Worm (Caenorhabditis elegans): ENCODE measurements around the gene Y42H9AR.4.

DNA sequence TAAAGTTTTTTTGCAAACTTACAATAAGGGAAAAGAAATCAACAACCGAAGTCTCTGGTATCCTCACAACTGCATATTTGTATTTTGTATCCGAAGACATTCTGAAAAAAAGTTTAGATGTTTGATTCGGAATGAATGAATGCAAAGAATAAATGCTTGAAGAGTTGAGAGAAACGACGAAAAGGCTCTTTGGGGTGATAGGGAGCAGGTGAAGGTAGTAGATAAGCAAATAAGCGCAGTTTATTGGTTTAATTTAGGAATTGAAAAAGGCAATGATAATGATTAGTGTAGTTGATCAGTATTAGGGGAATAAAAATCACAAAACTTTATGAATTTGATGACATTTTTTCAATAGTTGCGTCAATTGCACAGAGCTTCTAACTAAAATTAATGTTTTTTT lies 25.5 kb downstream of the Y42H9AR.4 start, which contains the start of gene nsy-7:
- TF ChIP-seq hlh-11 (tag; optimal IDR thresholded peaks at IDR 0.05) (no peak), ceh-82 (tag; optimal IDR thresholded peaks at IDR 0.05) (no peak)

All from whole organism, L4 larva.